Fruit fly (Drosophila melanogaster): Measurements from ENCODE around the gene CG5567.
A peak's percentile ranks its signal among the peaks of the same experiment; 100 is the strongest.
"Not testable (repeated sequence)": the region's sequence is repeated elsewhere in the genome, so short reads cannot be mapped to it uniquely, and the experiment has no call there.

The CG5567 gene

dm6 chr3L:17842892-17843703, at the start of gene CG5567:
Gene CG5567 (minus strand): TSS chr3L:17843544.
- peak; percentile 11 for TF ChIP-seq CG17801 (GFP tag; optimal IDR thresholded peaks at IDR 0.05; ENCODE audit: partially characterized antibody)

dm6 chr3L:17887393-17887792, 44.0 kb upstream of the CG5567 start, which contains the start of gene CG7402:
Gene CG7402 (plus strand): TSS chr3L:17887705.
- TF ChIP-seq CG17801 (GFP tag; optimal IDR thresholded peaks at IDR 0.05; ENCODE audit: partially characterized antibody): no peak

- no peak for TF ChIP-seq CG17801 (GFP tag; optimal IDR thresholded peaks at IDR 0.05; ENCODE audit: partially characterized antibody)
Observed at dm6 chr3L:17886545-17886944, 43.2 kb upstream of the CG5567 start, which contains the start of gene CG16775. Gene CG16775 (minus strand): TSS chr3L:17886645.

dm6 chr3L:17884276-17884675, 40.9 kb upstream of the CG5567 start, which contains the start of gene CG5506:
Gene CG5506 (minus strand): TSS chr3L:17884376.
- no peak for TF ChIP-seq CG17801 (GFP tag; optimal IDR thresholded peaks at IDR 0.05; ENCODE audit: partially characterized antibody)

- TF ChIP-seq CG17801 (GFP tag; optimal IDR thresholded peaks at IDR 0.05; ENCODE audit: partially characterized antibody): peak; percentile 9
Observed at dm6 chr3L:17878781-17879360, 35.5 kb upstream of the CG5567 start, which contains the start of gene CG7408. Gene CG7408 (plus strand): TSS chr3L:17879096.

dm6 chr3L:17858174-17858573, 14.8 kb upstream of the CG5567 start, which contains the start of gene CG34002:
Gene CG34002 (plus strand): TSS chr3L:17858474.
- TF ChIP-seq CG17801 (GFP tag; optimal IDR thresholded peaks at IDR 0.05; ENCODE audit: partially characterized antibody): not testable (repeated sequence)

- peak; percentile 40 for TF ChIP-seq CG17801 (GFP tag; optimal IDR thresholded peaks at IDR 0.05; ENCODE audit: partially characterized antibody)
Observed at dm6 chr3L:17856655-17857479, 13.5 kb upstream of the CG5567 start, which contains the start of gene CG5535. Gene CG5535 (minus strand): TSS chr3L:17856794.

dm6 chr3L:17849517-17849916, 6.2 kb upstream of the CG5567 start, which contains the start of gene TrpRS-m:
Gene TrpRS-m (plus strand): TSS chr3L:17849727.
- TF ChIP-seq CG17801 (GFP tag; optimal IDR thresholded peaks at IDR 0.05; ENCODE audit: partially characterized antibody): no peak

- TF ChIP-seq CG17801 (GFP tag; optimal IDR thresholded peaks at IDR 0.05; ENCODE audit: partially characterized antibody): peak; percentile 5
Observed at dm6 chr3L:17846982-17847355, 3.6 kb upstream of the CG5567 start.

dm6 chr3L:17846169-17846981, 3.0 kb upstream of the CG5567 start, which contains the start of the genes MED19 and CG7430:
Gene MED19 (minus strand): TSS chr3L:17846501.
Gene CG7430 (plus strand): TSS chr3L:17846916.
- TF ChIP-seq CG17801 (GFP tag; optimal IDR thresholded peaks at IDR 0.05; ENCODE audit: partially characterized antibody): peak; percentile 67

- TF ChIP-seq CG17801 (GFP tag; optimal IDR thresholded peaks at IDR 0.05; ENCODE audit: partially characterized antibody): peak; percentile 73
Observed at dm6 chr3L:17841085-17841606, 2.2 kb downstream of the CG5567 start, which contains the start of gene CG5577. Gene CG5577 (minus strand): TSS chr3L:17841427.

- no peak for TF ChIP-seq CG17801 (GFP tag; optimal IDR thresholded peaks at IDR 0.05; ENCODE audit: partially characterized antibody)
Observed at dm6 chr3L:17835074-17835473, 8.3 kb downstream of the CG5567 start, which contains the start of gene CG32189. Gene CG32189 (minus strand): TSS chr3L:17835174.

- no peak for TF ChIP-seq CG17801 (GFP tag; optimal IDR thresholded peaks at IDR 0.05; ENCODE audit: partially characterized antibody)
Observed at dm6 chr3L:17833525-17833924, 9.8 kb downstream of the CG5567 start, which contains the start of gene CG32188. Gene CG32188 (minus strand): TSS chr3L:17833625.

Data from ovary, adult (tissue).